Worm (Caenorhabditis elegans) whole organism, L4 larva: ENCODE measurements around the gene soc-1.

ENCODE experiments used
- F37D6.2 ChIP-seq: sonication (generic microtip); optimal IDR thresholded peaks from 2 replicates; lab custom pipeline; 2016; ENCODE audit warnings: mild to moderate bottlenecking, missing genetic modification characterization, missing compliant biosample characterization
- F44E2.7 ChIP-seq: fragments of 200-800 bp; sonication (Bioruptor generic); IDR thresholded peaks from 2 replicates; pipeline ENCODE4 v2.1.2; 2022; ENCODE audit warnings: missing genetic modification characterization, missing compliant biosample characterization
- T20F7.1 ChIP-seq: fragments of 200-800 bp; sonication (Bioruptor generic); optimal IDR thresholded peaks from 2 replicates; lab custom pipeline; 2018; ENCODE audit warnings: mild to moderate bottlenecking, missing genetic modification characterization, missing compliant biosample characterization
- T26A8.4 ChIP-seq: fragments of 200-800 bp; sonication (Bioruptor generic); IDR thresholded peaks from 2 replicates; pipeline ENCODE4 v1.3.6; 2022; ENCODE audit warnings: missing genetic modification characterization, missing compliant biosample characterization
- Y105C5A.15 ChIP-seq: fragments of 200-800 bp; sonication (Bioruptor generic); IDR thresholded peaks from 2 replicates; pipeline ENCODE4 v1.3.6; 2022; ENCODE audit warnings: missing genetic modification characterization, missing compliant biosample characterization
- ZK546.5 ChIP-seq, 2 experiments: sonication (generic microtip); optimal IDR thresholded peaks; 2 replicates each; lab custom pipeline; 2017; ENCODE audit warnings: missing biosample characterization in 2 of 2, missing genetic modification characterization in 2 of 2
- aly-2 ChIP-seq: sonication (generic microtip); optimal IDR thresholded peaks from 2 replicates; lab custom pipeline; 2018; ENCODE audit warnings: missing biosample characterization, missing genetic modification characterization
- ama-1 ChIP-seq: fragments of 150-350 bp; optimal IDR thresholded peaks from 2 replicates; lab custom pipeline; 2014; ENCODE audit warnings: inconsistent platforms, mixed read lengths
- ceh-28 ChIP-seq: fragments of 150-350 bp; optimal IDR thresholded peaks from 2 replicates; lab custom pipeline; 2014; ENCODE audit warnings: missing biosample characterization, missing genetic modification reagents, missing genetic modification characterization
- ceh-32 ChIP-seq: sonication (generic microtip); optimal IDR thresholded peaks from 2 replicates; lab custom pipeline; 2016; ENCODE audit warnings: mild to moderate bottlenecking, missing genetic modification characterization, missing compliant biosample characterization; ENCODE audit not compliant: poor library complexity
- ceh-62 ChIP-seq: sonication (generic microtip); optimal IDR thresholded peaks from 2 replicates; lab custom pipeline; 2017; ENCODE audit warnings: missing biosample characterization, missing genetic modification characterization
- ctbp-1 ChIP-seq: fragments of 200-800 bp; sonication (Bioruptor generic); IDR thresholded peaks from 2 replicates; pipeline ENCODE4 v1.3.6; 2022; ENCODE audit warnings: missing genetic modification reagents, missing genetic modification characterization, missing compliant biosample characterization
- daf-12 ChIP-seq: fragments of 150-350 bp; optimal IDR thresholded peaks from 2 replicates; lab custom pipeline; 2014; ENCODE audit warnings: missing biosample characterization, missing genetic modification reagents, missing genetic modification characterization
- daf-16 ChIP-seq, 3 experiments: sonication (generic microtip); optimal IDR thresholded peaks; 2 replicates each; lab custom pipeline; 2016 to 2017; ENCODE audit warnings: missing genetic modification characterization in 3 of 3, missing genetic modification reagents in 3 of 3, mild to moderate bottlenecking in 2 of 3, missing compliant biosample characterization in 2 of 3, missing biosample characterization in 1 of 3, moderate library complexity in 1 of 3
- dpl-1 ChIP-seq: fragments of 150-350 bp; optimal IDR thresholded peaks from 2 replicates; lab custom pipeline; 2014; ENCODE audit warnings: missing biosample characterization, missing genetic modification reagents, missing genetic modification characterization
- dve-1 ChIP-seq: sonication (generic microtip); optimal IDR thresholded peaks from 2 replicates; lab custom pipeline; 2017; ENCODE audit warnings: antibody characterized with exemption, mild to moderate bottlenecking, missing genetic modification characterization, missing compliant biosample characterization; ENCODE audit not compliant: insufficient read depth
- egl-27 ChIP-seq: sonication (generic microtip); optimal IDR thresholded peaks from 3 replicates; lab custom pipeline; 2017; ENCODE audit warnings: missing biosample characterization, missing genetic modification reagents, missing genetic modification characterization
- egl-43 ChIP-seq: fragments of 200-800 bp; sonication (Bioruptor generic); IDR thresholded peaks from 2 replicates; pipeline ENCODE4 v1.3.6; 2022; ENCODE audit warnings: missing genetic modification reagents, missing genetic modification characterization, missing compliant biosample characterization
- fkh-10 ChIP-seq: fragments of 150-350 bp; optimal IDR thresholded peaks from 2 replicates; lab custom pipeline; 2014; ENCODE audit warnings: missing biosample characterization, missing genetic modification reagents, missing genetic modification characterization
- fos-1 ChIP-seq: fragments of 150-350 bp; optimal IDR thresholded peaks from 2 replicates; lab custom pipeline; 2014; ENCODE audit warnings: missing biosample characterization, missing genetic modification characterization
- hlh-11 ChIP-seq: fragments of 200-800 bp; sonication (Bioruptor generic); optimal IDR thresholded peaks from 2 replicates; lab custom pipeline; 2018; ENCODE audit warnings: mild to moderate bottlenecking, missing genetic modification characterization, missing compliant biosample characterization
- hlh-30 ChIP-seq: sonication (generic microtip); optimal IDR thresholded peaks from 2 replicates; lab custom pipeline; 2017; ENCODE audit warnings: antibody characterized with exemption, mild to moderate bottlenecking, missing genetic modification characterization, missing compliant biosample characterization; ENCODE audit not compliant: insufficient read depth
- lim-7 ChIP-seq: fragments of 200-800 bp; sonication (Bioruptor generic); IDR thresholded peaks from 2 replicates; pipeline ENCODE4 v1.3.6; 2022; ENCODE audit warnings: missing genetic modification characterization, missing compliant biosample characterization
- lin-1 ChIP-seq: fragments of 200-800 bp; sonication (Bioruptor generic); IDR thresholded peaks from 2 replicates; pipeline ENCODE4 v1.3.6; 2022; ENCODE audit warnings: missing genetic modification reagents, missing genetic modification characterization, missing compliant biosample characterization
- lsy-2 ChIP-seq, 2 experiments: fragments of 150-350 bp in 1 of 2; sonication (generic microtip) in 1 of 2; optimal IDR thresholded peaks; 2 replicates each; lab custom pipeline; 2014 to 2017; ENCODE audit warnings: missing biosample characterization in 2 of 2, missing genetic modification characterization in 2 of 2
- madf-9 ChIP-seq: fragments of 200-800 bp; sonication (Bioruptor generic); conservative IDR thresholded peaks from 2 replicates; pipeline ENCODE4 v1.3.6; 2022; ENCODE audit warnings: missing genetic modification reagents, missing genetic modification characterization, missing compliant biosample characterization
- mep-1 ChIP-seq: fragments of 150-350 bp; sonication (generic microtip); optimal IDR thresholded peaks from 3 replicates; lab custom pipeline; 2014; ENCODE audit warnings: missing biosample characterization, missing genetic modification characterization
- mes-2 ChIP-seq: sonication (generic microtip); optimal IDR thresholded peaks from 2 replicates; lab custom pipeline; 2016; ENCODE audit warnings: missing genotype, mild to moderate bottlenecking, missing genetic modification characterization, missing compliant biosample characterization; ENCODE audit not compliant: poor library complexity, severe bottlenecking
- nhr-102 ChIP-seq: sonication (generic microtip); optimal IDR thresholded peaks from 2 replicates; lab custom pipeline; 2016; ENCODE audit warnings: mild to moderate bottlenecking, missing genetic modification characterization, moderate library complexity, missing compliant biosample characterization
- nhr-11 ChIP-seq: fragments of 150-350 bp; optimal IDR thresholded peaks from 2 replicates; lab custom pipeline; 2014; ENCODE audit warnings: missing biosample characterization, missing genetic modification characterization
- nhr-28 ChIP-seq: fragments of 150-350 bp; optimal IDR thresholded peaks from 2 replicates; lab custom pipeline; 2014; ENCODE audit warnings: missing biosample characterization, missing genetic modification characterization
- nhr-41 ChIP-seq: fragments of 200-800 bp; sonication (Bioruptor generic); IDR thresholded peaks from 2 replicates; pipeline ENCODE4 v1.3.6; 2022; ENCODE audit warnings: missing genetic modification reagents, missing genetic modification characterization, missing compliant biosample characterization
- nhr-48 ChIP-seq: sonication (generic microtip); optimal IDR thresholded peaks from 2 replicates; lab custom pipeline; 2016; ENCODE audit warnings: mild to moderate bottlenecking, missing genetic modification characterization, missing compliant biosample characterization
- nhr-77 ChIP-seq: fragments of 150-350 bp; optimal IDR thresholded peaks from 2 replicates; lab custom pipeline; 2014; ENCODE audit warnings: missing biosample characterization, missing genetic modification characterization
- pha-4 ChIP-seq, 2 experiments: fragments of 150-350 bp in 1 of 2; fragments of 200-800 bp in 1 of 2; sonication (Bioruptor generic) in 1 of 2; IDR thresholded peaks in 1 of 2; optimal IDR thresholded peaks in 1 of 2; 2 replicates each; pipeline versions ENCODE4 v1.3.6 to Lab custom; 2014 to 2022; ENCODE audit warnings: missing genetic modification characterization in 2 of 2, missing genetic modification reagents in 2 of 2, missing biosample characterization in 1 of 2, missing compliant biosample characterization in 1 of 2
- pqm-1 ChIP-seq: sonication (generic microtip); optimal IDR thresholded peaks from 2 replicates; lab custom pipeline; 2017; ENCODE audit warnings: missing biosample characterization, missing genetic modification characterization
- rbr-2 ChIP-seq: sonication (generic microtip); optimal IDR thresholded peaks from 2 replicates; lab custom pipeline; 2016; ENCODE audit warnings: missing genotype, missing genetic modification characterization, missing compliant biosample characterization
- saeg-2 ChIP-seq: fragments of 200-800 bp; sonication (Bioruptor generic); IDR thresholded peaks from 2 replicates; pipeline ENCODE4 v1.3.6; 2022; ENCODE audit warnings: missing genetic modification reagents, missing genetic modification characterization, missing compliant biosample characterization
- sdz-12 ChIP-seq: fragments of 200-800 bp; sonication (Bioruptor generic); optimal IDR thresholded peaks from 2 replicates; lab custom pipeline; 2018; ENCODE audit warnings: mild to moderate bottlenecking, missing genetic modification characterization, missing compliant biosample characterization
- snpc-1.2 ChIP-seq: fragments of 200-800 bp; sonication (Bioruptor generic); IDR thresholded peaks from 2 replicates; pipeline ENCODE4 v1.3.6; 2022; ENCODE audit warnings: missing genetic modification reagents, missing genetic modification characterization, missing compliant biosample characterization
- spr-1 ChIP-seq: sonication (generic microtip); optimal IDR thresholded peaks from 2 replicates; lab custom pipeline; 2016; ENCODE audit warnings: mild to moderate bottlenecking, missing genetic modification characterization, missing compliant biosample characterization
- unc-62 ChIP-seq, 3 experiments: fragments of 150-350 bp in 1 of 3; sonication (generic microtip); optimal IDR thresholded peaks in 2 of 3; peaks in 1 of 3; 1 replicate in 1 of 3; 2 replicates in 2 of 3; lab custom pipeline; 2014 to 2017; ENCODE audit warnings: missing biosample characterization in 3 of 3, missing genetic modification characterization in 3 of 3, missing genetic modification reagents in 3 of 3, missing genotype in 1 of 3
- zag-1 ChIP-seq: fragments of 150-350 bp; optimal IDR thresholded peaks from 2 replicates; lab custom pipeline; 2014; ENCODE audit warnings: missing biosample characterization, missing genetic modification characterization
- zip-11 ChIP-seq: fragments of 200-800 bp; sonication (Bioruptor generic); IDR thresholded peaks from 2 replicates; pipeline ENCODE4 v1.3.6; 2022; ENCODE audit warnings: missing genetic modification characterization, missing compliant biosample characterization

The soc-1 gene

ce11 chrV:4637153-4637552, 5.6 kb upstream of the soc-1 start:
- no peak for TF ChIP-seq saeg-2 (GFP tag; lab: Robert Waterston, UW)
- no peak for TF ChIP-seq nhr-48 (tag; lab: Kevin White, UChicago)
- TF ChIP-seq daf-12 (tag; lab: Kevin White, UChicago): no peak
- TF ChIP-seq ctbp-1 (GFP tag; lab: Robert Waterston, UW): no peak
- no peak for TF ChIP-seq ceh-28 (tag; lab: Kevin White, UChicago)
- TF ChIP-seq T26A8.4 (GFP tag; lab: Robert Waterston, UW): no peak
- no peak for TF ChIP-seq sdz-12 (GFP tag; lab: Kevin White, UChicago)
- TF ChIP-seq nhr-41: no peak
- TF ChIP-seq rbr-2: no peak

DNA sequence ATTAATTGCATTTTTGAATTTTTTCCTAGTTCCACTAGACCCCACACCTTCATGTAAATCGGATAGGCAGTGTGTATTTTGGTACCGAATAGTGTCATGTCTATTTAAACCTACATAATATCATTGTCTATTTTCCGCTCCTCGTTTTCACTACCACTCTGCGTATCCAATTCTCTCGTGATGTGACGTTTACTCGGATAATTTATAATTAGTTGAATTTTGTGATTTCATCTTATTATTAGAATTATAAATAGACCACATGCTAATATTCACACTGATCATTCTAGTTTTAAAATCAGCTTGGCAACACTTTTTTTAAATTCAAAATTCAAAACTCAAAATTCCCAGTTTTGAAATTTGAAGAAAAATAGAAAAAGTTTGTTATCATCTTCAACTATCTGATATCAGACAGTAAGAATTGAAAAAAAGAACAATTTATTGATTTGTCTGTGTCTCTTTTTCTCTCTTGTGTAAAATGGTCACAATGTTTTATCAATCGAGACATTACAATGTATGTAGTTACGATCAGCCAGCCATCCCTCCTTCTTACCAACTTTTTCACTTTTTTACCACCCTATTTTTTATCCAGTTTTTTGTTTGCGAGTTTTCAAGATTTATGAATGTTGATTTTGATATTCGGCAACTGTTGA, 2.1 kb upstream of the soc-1 start:
- TF ChIP-seq dve-1 (peak; percentile 64), zip-11 (GFP tag; lab: Robert Waterston, UW) (no peak), F44E2.7 (no peak), aly-2 (no peak), pha-4 (GFP tag; IDR thresholded peaks at IDR 0.05; lab: Robert Waterston, UW) (no peak), pha-4 (tag; optimal IDR thresholded peaks at IDR 0.05; lab: Kevin White, UChicago) (no peak), F37D6.2 (tag; lab: Kevin White, UChicago) (no peak), pqm-1 (tag; lab: Kevin White, UChicago) (peak; percentile 49), daf-16 (GFP tag; optimal IDR thresholded peaks at IDR 0.05; lab: Kevin White, UChicago) (no peak), daf-16 (tag; optimal IDR thresholded peaks at IDR 0.05; lab: Kevin White, UChicago) (peak; percentile 69), madf-9 (no peak), hlh-11 (tag; lab: Kevin White, UChicago) (peak; percentile 14), lin-1 (GFP tag; lab: Robert Waterston, UW) (no peak), fkh-10 (GFP tag; lab: Kevin White, UChicago) (no peak), mep-1 (peak; percentile 23), fos-1 (tag; lab: Kevin White, UChicago) (no peak), lsy-2 (tag; optimal IDR thresholded peaks at IDR 0.05; lab: Kevin White, UChicago) (no peak), zag-1 (tag; lab: Kevin White, UChicago) (no peak), ceh-62 (tag; lab: Kevin White, UChicago) (no peak), unc-62 (GFP tag; optimal IDR thresholded peaks at IDR 0.05 in 1 of 2; lab: Kevin White, UChicago) (no peak), unc-62 (tag; optimal IDR thresholded peaks at IDR 0.05; lab: Kevin White, UChicago) (no peak), ceh-32 (tag; lab: Kevin White, UChicago) (no peak), nhr-77 (tag; lab: Kevin White, UChicago) (no peak), hlh-30 (tag; lab: Kevin White, UChicago) (peak; percentile 58), spr-1 (tag; lab: Kevin White, UChicago) (no peak), nhr-28 (tag; lab: Kevin White, UChicago) (peak; percentile 63)

DNA sequence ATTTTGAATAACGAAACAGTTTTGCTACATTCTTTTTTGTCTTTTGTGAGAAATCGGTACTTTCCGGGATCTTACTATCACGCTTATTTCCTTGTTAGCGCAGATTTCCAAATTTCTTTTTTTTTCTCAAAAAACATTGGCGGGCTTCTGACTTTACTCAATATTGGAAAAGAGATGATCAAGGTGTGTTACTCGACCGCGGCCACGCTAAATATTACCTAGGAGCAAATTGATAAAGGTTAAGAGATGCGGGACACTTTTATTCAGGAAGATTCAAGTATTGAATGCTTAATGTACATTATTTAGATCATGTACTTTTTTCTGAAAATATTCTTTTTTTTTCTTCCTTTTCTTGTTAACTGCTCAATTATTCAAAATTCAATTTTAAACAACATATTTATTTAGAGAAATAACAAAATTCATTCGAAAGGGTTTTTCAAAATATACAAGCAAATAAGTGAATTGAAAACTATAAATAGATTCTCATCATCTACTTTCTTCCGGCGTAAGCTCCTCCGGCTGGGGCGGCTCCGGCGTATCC, 4.6 kb downstream of the soc-1 start:
- TF ChIP-seq rbr-2 (no peak), nhr-11 (tag; lab: Kevin White, UChicago) (no peak), T26A8.4 (GFP tag; lab: Robert Waterston, UW) (peak; percentile 82; the same call in 1 of the 2 replicates), saeg-2 (GFP tag; lab: Robert Waterston, UW) (no peak), lim-7 (GFP tag; lab: Robert Waterston, UW) (no peak), pha-4 (GFP tag; IDR thresholded peaks at IDR 0.05; lab: Robert Waterston, UW) (no peak), pha-4 (tag; optimal IDR thresholded peaks at IDR 0.05; lab: Kevin White, UChicago) (no peak), egl-43 (GFP tag; lab: Robert Waterston, UW) (no peak), ZK546.5 (tag; optimal IDR thresholded peaks at IDR 0.05; lab: Kevin White, UChicago) (no peak), nhr-77 (tag; lab: Kevin White, UChicago) (no peak), spr-1 (tag; lab: Kevin White, UChicago) (peak; percentile 28), daf-16 (GFP tag; optimal IDR thresholded peaks at IDR 0.05; lab: Kevin White, UChicago) (no peak), daf-16 (tag; optimal IDR thresholded peaks at IDR 0.05; lab: Kevin White, UChicago) (no peak), snpc-1.2 (GFP tag; lab: Robert Waterston, UW) (peak; percentile 12; the same call in 1 of the 2 replicates), ama-1 (lab: Kevin White, UChicago) (peak; percentile 91), nhr-102 (tag; lab: Kevin White, UChicago) (peak; percentile 30), dpl-1 (GFP tag; lab: Kevin White, UChicago) (no peak), aly-2 (no peak), zag-1 (tag; lab: Kevin White, UChicago) (no peak), ceh-62 (tag; lab: Kevin White, UChicago) (no peak), nhr-48 (tag; lab: Kevin White, UChicago) (peak; percentile 38), Y105C5A.15 (GFP tag; lab: Robert Waterston, UW) (no peak), mes-2 (tag; lab: Kevin White, UChicago) (peak; percentile 40), T20F7.1 (GFP tag; lab: Kevin White, UChicago) (no peak), egl-27 (tag; lab: Kevin White, UChicago) (no peak)
